Worm (Caenorhabditis elegans) whole organism, L4/young adult: ENCODE data around the gene rbd-1.

ENCODE experiments used
- W03F9.2 ChIP-seq: fragments of 150-350 bp; optimal IDR thresholded peaks from 2 replicates; lab custom pipeline; 2014; ENCODE audit warnings: missing biosample characterization, missing genetic modification characterization
- him-1 ChIP-seq: sonication (generic microtip); optimal IDR thresholded peaks from 2 replicates; lab custom pipeline; 2016; ENCODE audit warnings: missing genotype, missing genetic modification reagents, missing genetic modification characterization, missing compliant biosample characterization

DNA sequence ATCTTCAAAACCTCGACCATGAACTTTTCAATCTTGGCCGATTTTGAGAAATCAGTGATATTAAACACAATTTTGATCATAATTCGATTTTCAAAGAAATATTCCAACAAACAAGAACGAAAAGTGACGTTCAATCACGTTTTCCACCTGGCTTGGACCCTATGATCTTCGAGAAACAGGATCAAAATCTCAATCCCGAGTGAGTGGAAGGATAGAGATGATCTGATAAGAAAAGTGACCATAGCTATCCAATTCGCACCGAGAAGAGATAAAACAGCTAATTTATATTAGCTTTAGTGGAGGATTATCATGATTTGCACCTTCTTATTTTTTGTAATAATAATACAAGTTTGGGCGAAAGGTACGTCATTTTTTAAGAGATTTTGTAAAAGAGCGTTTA lies 3.7 kb upstream of the rbd-1 start, which contains the start of gene T23F6.2:
- TF ChIP-seq him-1 (tag; lab: Kevin White, UChicago) (no peak), W03F9.2 (tag; lab: Kevin White, UChicago) (no peak)
